Worm (Caenorhabditis elegans) whole organism, L4 larva: ENCODE data around the gene Y45F10A.7.
A peak's percentile ranks its signal among the peaks of the same experiment; 100 is the strongest.
"Not testable (repeated sequence)": the region's sequence is repeated elsewhere in the genome, so short reads cannot be mapped to it uniquely, and the experiment has no call there.

ENCODE experiments used
- D1046.2 ChIP-seq: fragments of 200-800 bp; sonication (Bioruptor generic); IDR thresholded peaks from 2 replicates; pipeline ENCODE4 v1.3.6; 2022; ENCODE audit warnings: missing genetic modification characterization, missing compliant biosample characterization
- F37D6.2 ChIP-seq: sonication (generic microtip); optimal IDR thresholded peaks from 2 replicates; lab custom pipeline; 2016; ENCODE audit warnings: mild to moderate bottlenecking, missing genetic modification characterization, missing compliant biosample characterization
- F44E2.7 ChIP-seq: fragments of 200-800 bp; sonication (Bioruptor generic); IDR thresholded peaks from 2 replicates; pipeline ENCODE4 v2.1.2; 2022; ENCODE audit warnings: missing genetic modification characterization, missing compliant biosample characterization
- F49E8.2 ChIP-seq: sonication (generic microtip); optimal IDR thresholded peaks from 2 replicates; lab custom pipeline; 2016; ENCODE audit warnings: missing compliant biosample characterization, mild to moderate bottlenecking, missing genetic modification characterization, borderline replicate concordance
- Y105C5A.15 ChIP-seq: fragments of 200-800 bp; sonication (Bioruptor generic); IDR thresholded peaks from 2 replicates; pipeline ENCODE4 v1.3.6; 2022; ENCODE audit warnings: missing genetic modification characterization, missing compliant biosample characterization
- ZK337.2 ChIP-seq: fragments of 200-800 bp; sonication (Bioruptor generic); IDR thresholded peaks from 2 replicates; pipeline ENCODE4 v1.3.6; 2022; ENCODE audit warnings: missing genetic modification reagents, missing genetic modification characterization, missing compliant biosample characterization
- ZK546.5 ChIP-seq, 2 experiments: sonication (generic microtip); optimal IDR thresholded peaks; 2 replicates each; lab custom pipeline; 2017; ENCODE audit warnings: missing biosample characterization in 2 of 2, missing genetic modification characterization in 2 of 2
- aly-2 ChIP-seq: sonication (generic microtip); optimal IDR thresholded peaks from 2 replicates; lab custom pipeline; 2018; ENCODE audit warnings: missing biosample characterization, missing genetic modification characterization
- ceh-28 ChIP-seq: fragments of 150-350 bp; optimal IDR thresholded peaks from 2 replicates; lab custom pipeline; 2014; ENCODE audit warnings: missing biosample characterization, missing genetic modification reagents, missing genetic modification characterization
- ceh-82 ChIP-seq: sonication (generic microtip); optimal IDR thresholded peaks from 2 replicates; lab custom pipeline; 2017; ENCODE audit warnings: missing biosample characterization, missing genetic modification characterization
- daf-12 ChIP-seq: fragments of 150-350 bp; optimal IDR thresholded peaks from 2 replicates; lab custom pipeline; 2014; ENCODE audit warnings: missing biosample characterization, missing genetic modification reagents, missing genetic modification characterization
- dmd-8 ChIP-seq: fragments of 200-800 bp; sonication (Bioruptor generic); IDR thresholded peaks from 2 replicates; pipeline ENCODE4 v1.3.6; 2022; ENCODE audit warnings: missing genetic modification characterization, missing compliant biosample characterization
- gei-8 ChIP-seq: fragments of 200-800 bp; sonication (Bioruptor generic); optimal IDR thresholded peaks from 2 replicates; lab custom pipeline; 2018; ENCODE audit warnings: mild to moderate bottlenecking, missing genetic modification characterization, missing compliant biosample characterization
- hmg-1.1 ChIP-seq: fragments of 200-800 bp; sonication (Bioruptor generic); IDR thresholded peaks from 2 replicates; pipeline ENCODE4 v1.3.6; 2022; ENCODE audit warnings: missing genetic modification reagents, missing genetic modification characterization, missing compliant biosample characterization
- lim-7 ChIP-seq: fragments of 200-800 bp; sonication (Bioruptor generic); IDR thresholded peaks from 2 replicates; pipeline ENCODE4 v1.3.6; 2022; ENCODE audit warnings: missing genetic modification characterization, missing compliant biosample characterization
- lin-1 ChIP-seq: fragments of 200-800 bp; sonication (Bioruptor generic); IDR thresholded peaks from 2 replicates; pipeline ENCODE4 v1.3.6; 2022; ENCODE audit warnings: missing genetic modification reagents, missing genetic modification characterization, missing compliant biosample characterization
- lin-15B ChIP-seq: fragments of 150-350 bp; sonication (generic microtip); optimal IDR thresholded peaks from 3 replicates; lab custom pipeline; 2014; ENCODE audit warnings: missing biosample characterization, missing genetic modification characterization
- lin-38 ChIP-seq: fragments of 200-800 bp; sonication (Bioruptor generic); IDR thresholded peaks from 2 replicates; pipeline ENCODE4 v1.3.6; 2022; ENCODE audit warnings: missing genetic modification reagents, missing genetic modification characterization, missing compliant biosample characterization
- lir-3 ChIP-seq: sonication (generic microtip); optimal IDR thresholded peaks from 2 replicates; lab custom pipeline; 2016; ENCODE audit warnings: mild to moderate bottlenecking, missing genetic modification characterization, missing compliant biosample characterization
- lsy-2 ChIP-seq, 2 experiments: fragments of 150-350 bp in 1 of 2; sonication (generic microtip) in 1 of 2; optimal IDR thresholded peaks; 2 replicates each; lab custom pipeline; 2014 to 2017; ENCODE audit warnings: missing biosample characterization in 2 of 2, missing genetic modification characterization in 2 of 2
- madf-5 ChIP-seq, 2 experiments: fragments of 200-800 bp; sonication (Bioruptor generic); IDR thresholded peaks; 2 replicates each; pipeline ENCODE4 v1.3.6; 2022; ENCODE audit warnings: missing compliant biosample characterization in 2 of 2, missing genetic modification characterization in 2 of 2
- mdt-29 ChIP-seq: fragments of 200-800 bp; sonication (Bioruptor generic); IDR thresholded peaks from 2 replicates; pipeline ENCODE4 v1.3.6; 2022; ENCODE audit warnings: missing genetic modification reagents, missing genetic modification characterization, missing compliant biosample characterization
- mes-2 ChIP-seq: sonication (generic microtip); optimal IDR thresholded peaks from 2 replicates; lab custom pipeline; 2016; ENCODE audit warnings: missing genotype, mild to moderate bottlenecking, missing genetic modification characterization, missing compliant biosample characterization; ENCODE audit not compliant: poor library complexity, severe bottlenecking
- nhr-11 ChIP-seq: fragments of 150-350 bp; optimal IDR thresholded peaks from 2 replicates; lab custom pipeline; 2014; ENCODE audit warnings: missing biosample characterization, missing genetic modification characterization
- nhr-42 ChIP-seq: fragments of 200-800 bp; sonication (Bioruptor generic); IDR thresholded peaks from 2 replicates; pipeline ENCODE4 v1.3.6; 2022; ENCODE audit warnings: missing genetic modification characterization, missing compliant biosample characterization
- nhr-76 ChIP-seq: fragments of 150-350 bp; optimal IDR thresholded peaks from 2 replicates; lab custom pipeline; 2014; ENCODE audit warnings: missing biosample characterization, missing genetic modification characterization
- nhr-77 ChIP-seq: fragments of 150-350 bp; optimal IDR thresholded peaks from 2 replicates; lab custom pipeline; 2014; ENCODE audit warnings: missing biosample characterization, missing genetic modification characterization
- pha-4 ChIP-seq, 2 experiments: fragments of 150-350 bp in 1 of 2; fragments of 200-800 bp in 1 of 2; sonication (Bioruptor generic) in 1 of 2; IDR thresholded peaks in 1 of 2; optimal IDR thresholded peaks in 1 of 2; 2 replicates each; pipeline versions ENCODE4 v1.3.6 to Lab custom; 2014 to 2022; ENCODE audit warnings: missing genetic modification characterization in 2 of 2, missing genetic modification reagents in 2 of 2, missing biosample characterization in 1 of 2, missing compliant biosample characterization in 1 of 2
- rbr-2 ChIP-seq: sonication (generic microtip); optimal IDR thresholded peaks from 2 replicates; lab custom pipeline; 2016; ENCODE audit warnings: missing genotype, missing genetic modification characterization, missing compliant biosample characterization
- saeg-2 ChIP-seq: fragments of 200-800 bp; sonication (Bioruptor generic); IDR thresholded peaks from 2 replicates; pipeline ENCODE4 v1.3.6; 2022; ENCODE audit warnings: missing genetic modification reagents, missing genetic modification characterization, missing compliant biosample characterization
- set-16 ChIP-seq: fragments of 200-800 bp; sonication (Bioruptor generic); IDR thresholded peaks from 2 replicates; pipeline ENCODE4 v1.3.6; 2022; ENCODE audit warnings: missing genetic modification reagents, missing genetic modification characterization, missing compliant biosample characterization
- skn-1 ChIP-seq: fragments of 150-350 bp; optimal IDR thresholded peaks from 2 replicates; lab custom pipeline; 2014; ENCODE audit warnings: missing biosample characterization, missing genetic modification characterization
- snpc-1.2 ChIP-seq: fragments of 200-800 bp; sonication (Bioruptor generic); IDR thresholded peaks from 2 replicates; pipeline ENCODE4 v1.3.6; 2022; ENCODE audit warnings: missing genetic modification reagents, missing genetic modification characterization, missing compliant biosample characterization

The Y45F10A.7 gene

DNA sequence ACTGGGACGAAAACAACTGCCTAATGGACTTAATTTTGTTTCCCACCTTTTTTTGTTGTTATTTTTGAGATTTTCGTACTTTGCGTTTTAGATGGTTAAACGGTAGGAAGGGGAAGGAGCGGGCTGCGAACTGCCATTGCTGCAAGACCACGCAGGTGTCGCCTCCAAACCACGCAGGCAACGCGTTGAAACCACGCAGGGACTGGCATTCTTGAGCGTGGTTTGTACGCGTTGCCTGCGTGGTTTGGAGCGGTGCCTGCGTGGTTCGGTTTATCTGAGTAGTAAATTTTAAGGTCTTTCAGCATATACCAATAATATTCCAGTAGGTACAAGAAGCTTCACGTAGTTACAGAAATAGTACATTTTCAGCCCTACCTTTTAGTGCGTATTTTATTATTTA is 36.2 kb upstream of the Y45F10A.7 start:
- TF ChIP-seq madf-5 (GFP tag; IDR thresholded peaks at IDR 0.05; lab: Robert Waterston, UW): 0 out of 4 replicates have a peak, but pooled peaks of 1 of the 2 experiments have one; percentile 10
- TF ChIP-seq, all 104 proteins: peak for 1; not testable (repeated sequence) for 103

ce11 chrIV:13456893-13457292 is 35.5 kb upstream of the Y45F10A.7 start:
- TF ChIP-seq D1046.2 (no peak), saeg-2 (GFP tag; lab: Robert Waterston, UW) (no peak), lin-38 (GFP tag; lab: Robert Waterston, UW) (peak; percentile 34; the same call in 1 of the 2 replicates)

DNA sequence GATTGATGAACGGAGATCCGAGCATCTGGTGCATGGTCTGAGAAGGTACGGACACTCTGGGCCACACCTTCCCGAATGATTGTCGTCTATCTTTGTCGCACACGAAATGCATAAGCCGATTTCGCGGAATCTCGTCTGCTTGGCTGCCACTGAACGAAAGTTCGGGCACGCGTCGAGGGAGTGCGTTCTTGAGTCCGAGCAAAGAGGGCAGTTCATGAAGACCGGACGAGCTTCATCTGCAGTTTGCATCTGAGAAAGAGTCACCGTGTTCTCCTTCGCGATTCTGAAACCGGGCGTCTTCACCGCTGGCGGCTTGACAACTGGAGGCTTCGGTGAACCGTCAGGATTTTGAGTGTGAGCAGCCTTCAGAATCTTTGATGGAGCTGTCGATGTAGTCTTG is 34.1 kb upstream of the Y45F10A.7 start:
- TF ChIP-seq daf-12 (tag; lab: Kevin White, UChicago) (no peak), set-16 (GFP tag; lab: Robert Waterston, UW) (peak; percentile 61)

DNA sequence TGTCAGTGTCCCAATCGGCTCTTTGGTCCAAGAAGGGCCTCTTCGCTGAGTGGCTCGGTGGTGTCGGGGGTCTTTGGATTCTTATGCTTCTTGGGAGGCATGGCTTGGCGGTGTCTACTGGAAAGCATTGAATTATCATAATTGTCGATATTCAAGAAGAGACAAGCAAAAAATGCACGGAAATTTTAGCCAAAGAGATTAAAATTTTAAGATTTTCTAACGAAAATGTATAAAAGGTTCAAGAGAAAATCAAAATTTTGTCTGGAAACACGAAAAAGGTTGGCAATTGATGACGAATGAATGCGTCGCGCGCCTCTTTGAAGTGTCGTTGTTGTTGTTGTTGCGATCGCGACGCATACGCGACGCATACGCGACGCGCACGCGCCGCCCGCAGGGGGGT is 31.5 kb upstream of the Y45F10A.7 start, which contains the start of gene Y38H8A.12:
TSS of gene Y38H8A.12 (minus strand) at position 101 of the 400 bp plus-strand sequence.
- no peak for TF ChIP-seq lin-15B
- TF ChIP-seq mes-2: no peak
- no peak for TF ChIP-seq F44E2.7
- TF ChIP-seq ZK546.5 (tag; optimal IDR thresholded peaks at IDR 0.05; lab: Kevin White, UChicago): no peak
- TF ChIP-seq lir-3 (tag; lab: Kevin White, UChicago): no peak
- TF ChIP-seq hmg-1.1 (GFP tag; lab: Robert Waterston, UW): no peak
- no peak for TF ChIP-seq F37D6.2 (tag; lab: Kevin White, UChicago)
- no peak for TF ChIP-seq nhr-11 (tag; lab: Kevin White, UChicago)
- no peak for TF ChIP-seq F49E8.2 (tag; lab: Kevin White, UChicago)
- TF ChIP-seq saeg-2 (GFP tag; lab: Robert Waterston, UW): no peak
- TF ChIP-seq gei-8 (GFP tag; lab: Kevin White, UChicago): no peak
- TF ChIP-seq skn-1 (tag; lab: Kevin White, UChicago): no peak
- no peak for TF ChIP-seq ceh-28
- no peak for TF ChIP-seq nhr-77 (tag; lab: Kevin White, UChicago)
- no peak for TF ChIP-seq rbr-2
- TF ChIP-seq aly-2 (tag; lab: Kevin White, UChicago): no peak
- TF ChIP-seq ceh-82 (tag; lab: Kevin White, UChicago): no peak
- TF ChIP-seq nhr-76 (tag; lab: Kevin White, UChicago): no peak
- no peak for TF ChIP-seq lsy-2 (tag; optimal IDR thresholded peaks at IDR 0.05; lab: Kevin White, UChicago)
- no peak for TF ChIP-seq ZK337.2 (GFP tag; lab: Robert Waterston, UW)

- TF ChIP-seq nhr-42 (GFP tag; lab: Robert Waterston, UW) (0 out of 2 replicates have a peak, but pooled peaks have one; percentile 22), set-16 (GFP tag; lab: Robert Waterston, UW) (peak; percentile 78)
Measured at ce11 chrIV:13462165-13462712, 30.1 kb upstream of the Y45F10A.7 start.

DNA sequence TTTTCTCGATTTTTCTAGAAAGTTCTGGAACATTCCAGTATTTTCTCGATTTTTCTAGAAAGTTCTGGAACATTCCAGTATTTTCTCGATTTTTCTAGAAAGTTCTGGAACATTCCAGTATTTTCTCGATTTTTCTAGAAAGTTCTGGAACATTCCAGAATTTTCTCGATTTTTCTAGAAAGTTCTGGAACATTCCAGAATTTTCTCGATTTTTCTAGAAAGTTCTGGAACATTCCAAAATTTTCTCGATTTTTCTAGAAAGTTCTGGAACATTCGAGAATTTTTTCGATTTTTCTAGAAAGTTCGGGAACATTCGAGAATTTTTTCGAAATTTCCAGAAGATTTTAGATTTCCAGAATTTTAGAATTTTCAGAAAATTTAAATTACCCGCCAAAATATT is 28.5 kb upstream of the Y45F10A.7 start:
- TF ChIP-seq dmd-8 (GFP tag; lab: Robert Waterston, UW): peak; percentile 67; the same call in 1 of the 2 replicates
- peak; percentile 39; the same call in 1 of the 2 replicates for TF ChIP-seq pha-4 (GFP tag; IDR thresholded peaks at IDR 0.05; lab: Robert Waterston, UW)
- not testable (repeated sequence) for TF ChIP-seq pha-4 (tag; optimal IDR thresholded peaks at IDR 0.05; lab: Kevin White, UChicago)
- peak; percentile 71 for TF ChIP-seq lin-1 (GFP tag; lab: Robert Waterston, UW)
- 0 out of 4 replicates have a peak, but pooled peaks of 1 of the 2 experiments have one; percentile 57 for TF ChIP-seq madf-5 (GFP tag; IDR thresholded peaks at IDR 0.05; lab: Robert Waterston, UW)
- TF ChIP-seq mdt-29: peak; percentile 70
- peak; percentile 68; the same call in 1 of the 2 replicates for TF ChIP-seq Y105C5A.15 (GFP tag; lab: Robert Waterston, UW)
- peak; percentile 80 for TF ChIP-seq snpc-1.2 (GFP tag; lab: Robert Waterston, UW)
- TF ChIP-seq lim-7 (GFP tag; lab: Robert Waterston, UW): peak; percentile 86
- peak; percentile 52 for TF ChIP-seq lin-38 (GFP tag; lab: Robert Waterston, UW)
- TF ChIP-seq, all 104 proteins: peak for 9; not testable (repeated sequence) for 95
